Fruit fly (Drosophila melanogaster) whole organism, pupa: Measurements from ENCODE around the gene Cap-D3.

ENCODE experiments used
- CG10348 ChIP-seq: fragments of 200-800 bp; sonication (Bioruptor generic); IDR thresholded peaks from 2 replicates; pipeline ENCODE4 v1.3.6; 2022; ENCODE audit warnings: missing biosample characterization, missing genetic modification characterization
- CG12605 ChIP-seq: fragments of 200-800 bp; sonication (Bioruptor generic); IDR thresholded peaks from 2 replicates; pipeline ENCODE4 v1.3.6; 2022; ENCODE audit warnings: missing biosample characterization, missing genetic modification characterization
- CG13204 ChIP-seq: fragments of 200-800 bp; sonication (Bioruptor generic); optimal IDR thresholded peaks from 2 replicates; lab custom pipeline; 2018; ENCODE audit warnings: missing biosample characterization, mild to moderate bottlenecking, missing genetic modification characterization, moderate library complexity
- CG14655 ChIP-seq: fragments of 200-800 bp; sonication (Bioruptor generic); optimal IDR thresholded peaks from 3 replicates; lab custom pipeline; 2017; ENCODE audit warnings: mild to moderate bottlenecking, missing biosample characterization, missing genetic modification reagents, missing genetic modification characterization
- CG15710 ChIP-seq: fragments of 200-800 bp; sonication (Bioruptor generic); optimal IDR thresholded peaks from 2 replicates; lab custom pipeline; 2018; ENCODE audit warnings: missing biosample characterization, mild to moderate bottlenecking, missing genetic modification characterization, moderate library complexity
- CG17806 ChIP-seq: fragments of 200-800 bp; sonication (Bioruptor generic); optimal IDR thresholded peaks from 2 replicates; lab custom pipeline; 2018; ENCODE audit warnings: missing biosample characterization, mild to moderate bottlenecking, missing genetic modification characterization, moderate library complexity
- CG32121 ChIP-seq: fragments of 200-800 bp; sonication (Bioruptor generic); IDR thresholded peaks from 2 replicates; pipeline ENCODE4 v1.3.6; 2022; ENCODE audit warnings: missing biosample characterization, missing genetic modification characterization
- CG34367 ChIP-seq: fragments of 200-800 bp; sonication (Bioruptor generic); optimal IDR thresholded peaks from 2 replicates; lab custom pipeline; 2018; ENCODE audit warnings: missing biosample characterization, mild to moderate bottlenecking, missing genetic modification characterization
- CG4496 ChIP-seq: fragments of 200-800 bp; sonication (Bioruptor generic); IDR thresholded peaks from 3 replicates; pipeline ENCODE4 v1.3.6; 2022; ENCODE audit warnings: missing biosample characterization, missing genetic modification characterization
- CG8159 ChIP-seq: fragments of 200-800 bp; sonication (Bioruptor generic); optimal IDR thresholded peaks from 3 replicates; lab custom pipeline; 2018; ENCODE audit warnings: missing biosample characterization, mild to moderate bottlenecking, missing genetic modification characterization, moderate library complexity
- CG8301 ChIP-seq: fragments of 200-800 bp; sonication (Bioruptor generic); optimal IDR thresholded peaks from 2 replicates; lab custom pipeline; 2018; ENCODE audit warnings: missing biosample characterization, mild to moderate bottlenecking, missing genetic modification characterization
- CG9948 ChIP-seq: fragments of 200-800 bp; sonication (Bioruptor generic); optimal IDR thresholded peaks from 2 replicates; lab custom pipeline; 2018; ENCODE audit warnings: missing biosample characterization, mild to moderate bottlenecking, missing genetic modification characterization, moderate library complexity
- D1 ChIP-seq: fragments of 200-800 bp; sonication (Bioruptor generic); optimal IDR thresholded peaks from 2 replicates; lab custom pipeline; 2018; ENCODE audit warnings: missing biosample characterization, mild to moderate bottlenecking, missing genetic modification characterization, moderate library complexity
- EcR ChIP-seq: fragments of 200-800 bp; sonication (Bioruptor generic); optimal IDR thresholded peaks from 3 replicates; lab custom pipeline; 2019; ENCODE audit warnings: missing biosample characterization, missing genetic modification characterization, mild to moderate bottlenecking, moderate library complexity, missing genetic modification reagents
- Ets98B ChIP-seq: fragments of 200-800 bp; sonication (Bioruptor generic); IDR thresholded peaks from 2 replicates; pipeline ENCODE4 v1.3.6; 2022; ENCODE audit warnings: missing biosample characterization, missing genetic modification characterization
- Pif1A ChIP-seq: fragments of 200-800 bp; sonication (Bioruptor generic); optimal IDR thresholded peaks from 3 replicates; lab custom pipeline; 2016; ENCODE audit warnings: missing biosample characterization, missing genetic modification characterization
- Pif1B ChIP-seq: fragments of 200-800 bp; sonication (Bioruptor generic); optimal IDR thresholded peaks from 3 replicates; lab custom pipeline; 2016; ENCODE audit warnings: missing biosample characterization, missing genetic modification characterization
- Snoo ChIP-seq: fragments of 200-800 bp; sonication (Bioruptor generic); optimal IDR thresholded peaks from 3 replicates; lab custom pipeline; 2017; ENCODE audit warnings: missing biosample characterization, mild to moderate bottlenecking, missing genetic modification characterization, inconsistent platforms
- fd96Ca ChIP-seq: fragments of 200-800 bp; sonication (Bioruptor generic); IDR thresholded peaks from 3 replicates; pipeline ENCODE4 v1.3.6; 2022; ENCODE audit warnings: missing biosample characterization, missing genetic modification characterization
- gl ChIP-seq: fragments of 200-800 bp; sonication (Bioruptor generic); optimal IDR thresholded peaks from 2 replicates; lab custom pipeline; 2018; ENCODE audit warnings: missing biosample characterization, mild to moderate bottlenecking, missing genetic modification characterization
- rn ChIP-seq: fragments of 200-800 bp; sonication (Bioruptor generic); IDR thresholded peaks from 2 replicates; pipeline ENCODE4 v1.3.6; 2022; ENCODE audit warnings: missing biosample characterization, missing genetic modification characterization

The Cap-D3 gene

DNA sequence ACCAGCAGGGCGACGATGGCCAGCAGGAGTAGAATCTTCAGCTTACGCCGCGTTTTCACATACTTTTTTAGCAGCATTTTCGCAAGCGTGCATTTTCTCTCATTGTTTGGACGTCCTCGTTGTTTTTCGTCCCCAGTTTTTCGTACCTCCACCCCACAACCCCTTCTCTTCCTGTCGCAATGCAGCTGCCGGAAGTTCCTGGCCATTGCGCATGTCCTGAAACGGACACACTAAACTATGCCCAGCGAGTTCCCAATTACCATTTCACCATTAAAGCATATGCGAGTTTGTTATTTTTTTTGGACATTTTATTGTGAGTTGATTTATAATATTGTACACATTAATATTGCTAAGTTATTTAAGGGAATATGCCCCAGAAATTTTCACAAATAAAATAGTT lies 13.3 kb downstream of the Cap-D3 start, which contains the start of gene CG14015:
CG14015 (minus strand) TSS at position 163 of the 400 bp plus-strand sequence.
- TF ChIP-seq D1 (tag; lab: Kevin White, UChicago) (no peak), CG32121 (no peak), CG4496 (GFP tag; lab: Robert Waterston, UW) (no peak), EcR (GFP tag; lab: Kevin White, UChicago) (no peak), gl (no peak), Snoo (tag; lab: Kevin White, UChicago) (no peak), Pif1A (GFP tag; lab: Kevin White, UChicago) (no peak), CG17806 (tag; lab: Kevin White, UChicago) (no peak), CG34367 (no peak), rn (GFP tag; lab: Robert Waterston, UW) (no peak), fd96Ca (GFP tag; lab: Robert Waterston, UW) (no peak), CG14655 (no peak), CG8301 (tag; lab: Kevin White, UChicago) (no peak)

DNA sequence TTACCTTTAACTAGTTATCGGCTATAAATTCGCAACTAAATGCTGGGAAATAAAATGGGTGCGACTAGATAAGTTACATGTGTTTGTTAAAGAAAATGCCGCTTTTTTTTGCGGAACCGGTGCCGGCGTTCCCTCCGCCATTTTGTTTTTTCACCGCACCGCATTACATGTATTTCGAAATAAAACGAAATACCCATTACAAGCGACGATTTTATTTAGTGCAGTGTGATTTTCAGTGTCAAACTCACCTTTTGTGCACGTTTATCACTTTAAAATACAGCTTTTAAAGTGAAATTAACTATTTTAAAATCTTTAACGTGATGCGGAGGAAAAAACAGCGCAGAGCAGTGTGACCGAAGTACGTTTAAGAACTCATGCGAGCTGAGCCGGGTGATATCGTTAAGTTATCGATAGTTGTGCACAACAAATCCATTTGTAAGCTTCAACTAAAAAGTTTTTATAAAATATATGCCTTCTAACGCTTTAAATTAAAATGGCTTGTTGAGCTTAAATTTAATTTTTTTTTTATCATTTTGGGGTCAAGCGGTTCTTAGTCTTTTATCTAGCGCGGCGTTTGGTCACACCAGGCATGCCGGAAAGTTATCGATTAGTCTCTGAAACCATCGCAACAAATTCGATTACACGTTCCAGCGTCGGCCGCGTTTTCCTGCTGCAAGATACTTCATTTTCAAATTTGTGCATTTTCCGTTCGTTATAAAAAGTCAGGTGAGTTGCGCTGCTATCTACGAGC lies 16.4 kb downstream of the Cap-D3 start, which contains the start of the genes Hel25E and Lam:
Hel25E (minus strand) TSS at position 380 of the 751 bp plus-strand sequence.
Lam (plus strand) TSS at position 546 of the 751 bp plus-strand sequence.
- TF ChIP-seq CG15710 (tag; lab: Kevin White, UChicago): no peak
- TF ChIP-seq D1 (tag; lab: Kevin White, UChicago): no peak
- TF ChIP-seq gl: no peak
- TF ChIP-seq Ets98B: no peak
- no peak for TF ChIP-seq fd96Ca (GFP tag; lab: Robert Waterston, UW)
- TF ChIP-seq rn (GFP tag; lab: Robert Waterston, UW): no peak
- no peak for TF ChIP-seq Snoo (tag; lab: Kevin White, UChicago)
- no peak for TF ChIP-seq CG17806 (tag; lab: Kevin White, UChicago)
- TF ChIP-seq Pif1B: no peak
- no peak for TF ChIP-seq CG10348 (GFP tag; lab: Robert Waterston, UW)
- TF ChIP-seq Pif1A (GFP tag; lab: Kevin White, UChicago): no peak

DNA sequence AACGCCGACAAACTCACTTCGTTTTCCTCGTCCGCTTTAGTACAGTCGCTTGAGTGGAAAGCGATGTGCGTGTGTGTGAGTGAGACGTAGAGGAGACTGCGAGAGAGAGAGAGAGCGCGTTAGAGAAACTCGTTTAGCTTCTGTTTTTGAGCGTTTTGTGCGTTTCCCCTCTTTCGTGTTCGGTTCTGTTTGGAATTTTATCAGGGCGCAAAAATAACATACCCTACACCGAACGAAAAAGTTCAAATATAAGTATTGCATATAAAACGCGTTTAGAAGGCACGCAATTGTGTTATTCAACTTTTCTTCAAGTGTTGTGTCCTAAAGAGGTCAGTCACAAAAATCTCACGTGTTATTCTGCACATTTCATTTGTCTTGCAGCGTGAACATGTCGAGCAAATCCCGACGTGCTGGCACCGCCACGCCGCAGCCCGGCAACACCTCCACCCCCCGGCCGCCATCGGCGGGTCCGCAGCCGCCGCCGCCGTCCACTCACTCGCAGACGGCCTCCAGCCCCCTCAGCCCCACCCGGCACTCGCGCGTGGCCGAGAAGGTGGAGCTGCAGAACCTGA lies 17.3 kb downstream of the Cap-D3 start:
- TF ChIP-seq CG10348 (GFP tag; lab: Robert Waterston, UW): no peak
- TF ChIP-seq D1 (tag; lab: Kevin White, UChicago): no peak
- peak; percentile 70; the same call in 1 of the 3 replicates for TF ChIP-seq fd96Ca (GFP tag; lab: Robert Waterston, UW)
- TF ChIP-seq Snoo (tag; lab: Kevin White, UChicago): peak; percentile 8
- no peak for TF ChIP-seq CG9948 (tag; lab: Kevin White, UChicago)
- TF ChIP-seq CG17806 (tag; lab: Kevin White, UChicago): peak; percentile 25
- no peak for TF ChIP-seq CG34367
- TF ChIP-seq EcR (GFP tag; lab: Kevin White, UChicago): peak; percentile 58
- no peak for TF ChIP-seq CG12605 (GFP tag; lab: Robert Waterston, UW)
- TF ChIP-seq CG15710 (tag; lab: Kevin White, UChicago): no peak
- TF ChIP-seq CG8159 (tag; lab: Kevin White, UChicago): no peak
- no peak for TF ChIP-seq Pif1A (GFP tag; lab: Kevin White, UChicago)
- no peak for TF ChIP-seq CG13204 (GFP tag; lab: Kevin White, UChicago)
- no peak for TF ChIP-seq Pif1B
- TF ChIP-seq CG8301 (tag; lab: Kevin White, UChicago): no peak
- TF ChIP-seq Ets98B: peak; percentile 63; the same call in 1 of the 2 replicates
- no peak for TF ChIP-seq gl
- peak; percentile 80 for TF ChIP-seq CG4496 (GFP tag; lab: Robert Waterston, UW)
- peak; percentile 82 for TF ChIP-seq CG32121
- TF ChIP-seq CG14655: no peak
- TF ChIP-seq rn (GFP tag; lab: Robert Waterston, UW): no peak

dm6 chr2L:5546207-5546517 lies 20.5 kb downstream of the Cap-D3 start:
- TF ChIP-seq CG13204 (GFP tag; lab: Kevin White, UChicago) (peak; percentile 25), CG32121 (no peak), gl (peak; percentile 5), EcR (GFP tag; lab: Kevin White, UChicago) (no peak)

dm6 chr2L:5546518-5547287 lies 21.0 kb downstream of the Cap-D3 start, which contains the start of gene Oscillin:
Gene Oscillin, plus strand, starts transcription at chr2L:5547086.
- TF ChIP-seq CG8301 (tag; lab: Kevin White, UChicago) (peak; percentile 77), CG12605 (GFP tag; lab: Robert Waterston, UW) (peak; percentile 75), CG10348 (GFP tag; lab: Robert Waterston, UW) (no peak), Pif1B (peak; percentile 73), CG9948 (tag; lab: Kevin White, UChicago) (peak; percentile 56), Pif1A (GFP tag; lab: Kevin White, UChicago) (peak; percentile 67), Ets98B (0 out of 2 replicates have a peak, but pooled peaks have one; percentile 34), CG8159 (tag; lab: Kevin White, UChicago) (peak; percentile 85), CG13204 (GFP tag; lab: Kevin White, UChicago) (no peak), CG15710 (tag; lab: Kevin White, UChicago) (peak; percentile 29), CG34367 (peak; percentile 4), D1 (tag; lab: Kevin White, UChicago) (no peak), Snoo (tag; lab: Kevin White, UChicago) (peak; percentile 65), fd96Ca (GFP tag; lab: Robert Waterston, UW) (peak; percentile 61), CG17806 (tag; lab: Kevin White, UChicago) (peak; percentile 76), gl (no peak), CG32121 (peak; percentile 79), EcR (GFP tag; lab: Kevin White, UChicago) (peak; percentile 100), rn (GFP tag; lab: Robert Waterston, UW) (peak; percentile 55; the same call in 1 of the 2 replicates), CG4496 (GFP tag; lab: Robert Waterston, UW) (peak; percentile 46; the same call in 1 of the 3 replicates), CG14655 (peak; percentile 89)
